Worm (Caenorhabditis elegans) whole organism, L1 larva: Measurements from ENCODE around the gene jmjd-3.2.

Experiments
- alr-1 ChIP-seq: fragments of 200-800 bp; sonication (Bioruptor generic); optimal IDR thresholded peaks from 2 replicates; lab custom pipeline; 2018; ENCODE audit warnings: borderline replicate concordance, mild to moderate bottlenecking, missing genetic modification characterization, missing compliant biosample characterization
- ama-1 ChIP-seq: fragments of 150-350 bp; optimal IDR thresholded peaks from 2 replicates; lab custom pipeline; 2014
- nhr-28 ChIP-seq: fragments of 150-350 bp; optimal IDR thresholded peaks from 2 replicates; lab custom pipeline; 2014; ENCODE audit warnings: missing biosample characterization, missing genetic modification characterization
- nhr-47 ChIP-seq: sonication (generic microtip); optimal IDR thresholded peaks from 2 replicates; lab custom pipeline; 2016; ENCODE audit warnings: mild to moderate bottlenecking, missing genetic modification characterization, moderate library complexity, missing compliant biosample characterization
- nhr-90 ChIP-seq: sonication (generic microtip); optimal IDR thresholded peaks from 2 replicates; lab custom pipeline; 2016; ENCODE audit warnings: mild to moderate bottlenecking, missing genetic modification characterization, missing compliant biosample characterization; ENCODE audit not compliant: poor library complexity
- pax-3 ChIP-seq: fragments of 200-800 bp; sonication (Bioruptor generic); optimal IDR thresholded peaks from 2 replicates; lab custom pipeline; 2018; ENCODE audit warnings: mild to moderate bottlenecking, missing genetic modification characterization, moderate library complexity, missing compliant biosample characterization
- snpc-4 ChIP-seq: fragments of 150-350 bp; optimal IDR thresholded peaks from 2 replicates; lab custom pipeline; 2014; ENCODE audit warnings: missing biosample characterization, missing genetic modification characterization

DNA sequence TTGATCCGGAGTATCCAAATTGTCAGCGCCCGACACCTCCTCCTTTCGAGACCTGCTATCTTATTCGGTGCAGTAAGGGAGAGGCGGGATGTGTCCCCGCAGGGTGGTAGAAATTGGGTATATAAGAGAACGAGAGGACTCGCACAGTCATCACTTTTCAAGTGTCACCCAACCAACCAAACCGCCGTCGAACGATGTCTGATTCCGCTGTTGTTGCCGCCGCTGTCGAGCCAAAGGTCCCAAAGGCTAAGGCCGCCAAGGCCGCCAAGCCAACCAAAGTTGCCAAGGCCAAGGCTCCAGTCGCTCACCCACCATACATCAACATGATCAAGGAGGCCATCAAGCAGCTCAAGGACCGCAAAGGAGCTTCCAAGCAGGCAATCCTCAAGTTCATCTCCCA is 41.9 kb downstream of the jmjd-3.2 start, which contains the start of gene his-24:
- TF ChIP-seq snpc-4 (peak; percentile 54), nhr-28 (no peak), nhr-90 (tag; lab: Kevin White, UChicago) (peak; percentile 62), pax-3 (tag; lab: Kevin White, UChicago) (peak; percentile 18), nhr-47 (tag; lab: Kevin White, UChicago) (peak; percentile 87), alr-1 (no peak), ama-1 (lab: Kevin White, UChicago) (peak; percentile 74)
